Worm (Caenorhabditis elegans): ENCODE data around the gene srh-177.

DNA sequence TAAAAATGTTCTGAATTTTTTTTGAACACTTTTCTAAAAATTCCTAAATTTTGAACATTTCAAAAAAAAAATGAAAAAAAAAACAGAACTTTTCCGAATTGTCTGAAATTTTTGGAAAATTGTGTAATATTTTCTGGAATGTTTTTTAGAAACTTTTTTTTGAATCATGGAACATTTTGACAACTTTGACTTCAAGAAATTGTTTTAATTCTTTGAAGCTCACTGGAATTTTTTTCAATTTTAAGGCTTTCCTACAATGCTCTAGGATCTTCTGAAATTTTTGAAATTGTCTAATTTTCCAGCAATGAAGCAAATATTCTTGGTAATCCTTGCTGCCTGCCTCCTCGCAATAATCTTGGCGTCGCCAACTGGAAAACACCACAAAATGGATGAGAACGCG lies 6.2 kb upstream of the srh-177 start, which contains the start of gene ins-35:
- no peak for TF ChIP-seq fos-1 (tag; optimal IDR thresholded peaks at IDR 0.05)
- TF ChIP-seq ceh-16 (tag; optimal IDR thresholded peaks at IDR 0.05): no peak

Measured in whole organism, L3 larva.